Fruit fly (Drosophila melanogaster): ENCODE data around the gene Hus1-like.
A peak's percentile ranks its signal among the peaks of the same experiment; 100 is the strongest.

Gene Hus1-like

dm6 chr3R:4774953-4775352, 36.9 kb downstream of the Hus1-like start, which contains the start of gene CG44088:
TSS of gene CG44088 (minus strand) at chr3R:4775053.
- TF ChIP-seq CG14655 (GFP tag; optimal IDR thresholded peaks at IDR 0.05): no peak
- no peak for TF ChIP-seq rn (GFP tag; IDR thresholded peaks at IDR 0.05)
- TF ChIP-seq CG4496 (GFP tag; IDR thresholded peaks at IDR 0.05): no peak
- no peak for TF ChIP-seq fd96Ca (GFP tag; IDR thresholded peaks at IDR 0.05)
- TF ChIP-seq D1 (tag; optimal IDR thresholded peaks at IDR 0.05): no peak
- TF ChIP-seq CG15710 (tag; optimal IDR thresholded peaks at IDR 0.05): no peak
- no peak for TF ChIP-seq CG13204 (GFP tag; optimal IDR thresholded peaks at IDR 0.05)
- TF ChIP-seq Pif1A (GFP tag; optimal IDR thresholded peaks at IDR 0.05): no peak
- TF ChIP-seq CG32121 (GFP tag; IDR thresholded peaks at IDR 0.05): no peak
- no peak for TF ChIP-seq Pif1B (GFP tag; optimal IDR thresholded peaks at IDR 0.05)

dm6 chr3R:4773097-4773496, 38.8 kb downstream of the Hus1-like start, which contains the start of gene CG44098:
TSS of gene CG44098 (minus strand) at chr3R:4773197.
- no peak for TF ChIP-seq rn (GFP tag; IDR thresholded peaks at IDR 0.05)
- TF ChIP-seq CG8159 (tag; optimal IDR thresholded peaks at IDR 0.05): no peak

- TF ChIP-seq CG10348 (GFP tag; IDR thresholded peaks at IDR 0.05) (no peak), CG15710 (tag; optimal IDR thresholded peaks at IDR 0.05) (no peak), D1 (tag; optimal IDR thresholded peaks at IDR 0.05) (no peak), CG8301 (tag; optimal IDR thresholded peaks at IDR 0.05) (no peak), Snoo (tag; optimal IDR thresholded peaks at IDR 0.05) (no peak), CG8159 (tag; optimal IDR thresholded peaks at IDR 0.05) (no peak), gl (tag; optimal IDR thresholded peaks at IDR 0.05) (no peak), CG32121 (GFP tag; IDR thresholded peaks at IDR 0.05) (no peak), CG9948 (tag; optimal IDR thresholded peaks at IDR 0.05) (no peak), Ets98B (GFP tag; IDR thresholded peaks at IDR 0.05) (no peak), CG12605 (GFP tag; IDR thresholded peaks at IDR 0.05) (no peak), CG14655 (GFP tag; optimal IDR thresholded peaks at IDR 0.05) (no peak), CG34367 (tag; optimal IDR thresholded peaks at IDR 0.05) (no peak), CG17806 (tag; optimal IDR thresholded peaks at IDR 0.05) (no peak), CG13204 (GFP tag; optimal IDR thresholded peaks at IDR 0.05) (no peak), EcR (GFP tag; optimal IDR thresholded peaks at IDR 0.05) (no peak), fd96Ca (GFP tag; IDR thresholded peaks at IDR 0.05) (no peak)
Observed at dm6 chr3R:4771319-4771718, 40.6 kb downstream of the Hus1-like start.

dm6 chr3R:4768711-4769239, 43.1 kb downstream of the Hus1-like start:
- TF ChIP-seq CG8159 (tag; optimal IDR thresholded peaks at IDR 0.05) (no peak), Snoo (tag; optimal IDR thresholded peaks at IDR 0.05) (no peak), Pif1B (GFP tag; optimal IDR thresholded peaks at IDR 0.05) (no peak), CG12605 (GFP tag; IDR thresholded peaks at IDR 0.05) (no peak), rn (GFP tag; IDR thresholded peaks at IDR 0.05) (no peak), D1 (tag; optimal IDR thresholded peaks at IDR 0.05) (no peak), CG13204 (GFP tag; optimal IDR thresholded peaks at IDR 0.05) (peak; percentile 0), fd96Ca (GFP tag; IDR thresholded peaks at IDR 0.05) (0 out of 3 replicates have a peak, but pooled peaks have one; percentile 35), CG14655 (GFP tag; optimal IDR thresholded peaks at IDR 0.05) (peak; percentile 48), Ets98B (GFP tag; IDR thresholded peaks at IDR 0.05) (no peak), CG15710 (tag; optimal IDR thresholded peaks at IDR 0.05) (no peak), CG32121 (GFP tag; IDR thresholded peaks at IDR 0.05) (no peak)

dm6 chr3R:4761372-4761771, 50.5 kb downstream of the Hus1-like start:
- TF ChIP-seq Snoo (tag; optimal IDR thresholded peaks at IDR 0.05) (peak; percentile 46), gl (tag; optimal IDR thresholded peaks at IDR 0.05) (no peak), CG13204 (GFP tag; optimal IDR thresholded peaks at IDR 0.05) (no peak), CG17806 (tag; optimal IDR thresholded peaks at IDR 0.05) (no peak), CG10348 (GFP tag; IDR thresholded peaks at IDR 0.05) (no peak), CG4496 (GFP tag; IDR thresholded peaks at IDR 0.05) (no peak), CG14655 (GFP tag; optimal IDR thresholded peaks at IDR 0.05) (no peak), CG32121 (GFP tag; IDR thresholded peaks at IDR 0.05) (no peak), CG15710 (tag; optimal IDR thresholded peaks at IDR 0.05) (no peak), fd96Ca (GFP tag; IDR thresholded peaks at IDR 0.05) (no peak), D1 (tag; optimal IDR thresholded peaks at IDR 0.05) (no peak), Pif1A (GFP tag; optimal IDR thresholded peaks at IDR 0.05) (peak; percentile 14), CG34367 (tag; optimal IDR thresholded peaks at IDR 0.05) (no peak), Pif1B (GFP tag; optimal IDR thresholded peaks at IDR 0.05) (no peak)

Measured in whole organism, pupa.